Worm (Caenorhabditis elegans) whole organism, mixed stage, embryonic: ENCODE data around the gene srh-240.

Experiments
- ces-1 ChIP-seq: fragments of 150-350 bp; optimal IDR thresholded peaks from 2 replicates; lab custom pipeline; 2014; ENCODE audit warnings: missing biosample characterization, missing genetic modification reagents, missing genetic modification characterization
- elt-3 ChIP-seq: fragments of 150-350 bp; optimal IDR thresholded peaks from 2 replicates; lab custom pipeline; 2014; ENCODE audit warnings: missing biosample characterization, missing genetic modification characterization
- lsy-2 ChIP-seq: fragments of 150-350 bp; optimal IDR thresholded peaks from 2 replicates; lab custom pipeline; 2014; ENCODE audit warnings: missing biosample characterization, missing genetic modification characterization
- mab-5 ChIP-seq: fragments of 150-350 bp; optimal IDR thresholded peaks from 2 replicates; lab custom pipeline; 2014; ENCODE audit warnings: missing biosample characterization, missing genetic modification characterization
- mep-1 ChIP-seq: fragments of 150-350 bp; optimal IDR thresholded peaks from 2 replicates; lab custom pipeline; 2017; ENCODE audit warnings: missing biosample characterization, missing genetic modification reagents, missing genetic modification characterization, inconsistent platforms
- nhr-237 ChIP-seq: fragments of 150-350 bp; optimal IDR thresholded peaks from 2 replicates; lab custom pipeline; 2014; ENCODE audit warnings: missing biosample characterization, missing genetic modification characterization
- nhr-28 ChIP-seq: fragments of 150-350 bp; optimal IDR thresholded peaks from 2 replicates; lab custom pipeline; 2014; ENCODE audit warnings: missing biosample characterization, missing genetic modification characterization
- pha-4 ChIP-seq: fragments of 150-350 bp; optimal IDR thresholded peaks from 2 replicates; lab custom pipeline; 2018; ENCODE audit warnings: missing biosample characterization, missing genetic modification reagents, missing genetic modification characterization
- snpc-4 ChIP-seq: fragments of 150-350 bp; optimal IDR thresholded peaks from 2 replicates; lab custom pipeline; 2014; ENCODE audit warnings: missing biosample characterization, missing genetic modification characterization
- sptf-1 ChIP-seq: sonication (generic microtip); optimal IDR thresholded peaks from 2 replicates; lab custom pipeline; 2017; ENCODE audit warnings: mild to moderate bottlenecking, missing genetic modification characterization, moderate library complexity, missing compliant biosample characterization
- tbx-8 ChIP-seq: fragments of 200-800 bp; sonication (Bioruptor generic); optimal IDR thresholded peaks from 2 replicates; lab custom pipeline; 2018; ENCODE audit warnings: mild to moderate bottlenecking, missing genetic modification characterization, moderate library complexity, missing compliant biosample characterization
- unc-39 ChIP-seq: fragments of 150-350 bp; optimal IDR thresholded peaks from 2 replicates; lab custom pipeline; 2014; ENCODE audit warnings: missing biosample characterization, missing genetic modification characterization
- ztf-11 ChIP-seq: fragments of 150-350 bp; optimal IDR thresholded peaks from 2 replicates; lab custom pipeline; 2014; ENCODE audit warnings: missing biosample characterization, missing genetic modification characterization

DNA sequence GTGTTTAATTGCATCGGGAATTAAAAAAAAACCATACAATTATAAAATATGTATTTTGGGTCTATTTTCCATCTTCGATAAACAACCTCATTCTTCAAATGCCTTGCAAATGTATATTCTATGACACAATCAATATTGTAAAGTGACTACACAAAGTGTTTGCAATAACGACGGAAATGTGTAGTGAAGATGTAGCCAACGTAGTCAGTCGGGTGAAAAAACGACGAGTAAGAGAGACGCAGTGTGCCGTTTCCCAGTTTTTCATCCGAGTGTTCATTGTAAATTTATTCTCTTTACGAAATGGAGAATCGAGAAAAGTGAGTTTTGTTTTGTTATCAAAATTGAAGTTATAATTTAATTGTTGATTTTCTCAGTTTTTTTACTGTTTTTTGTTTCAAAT lies 26.9 kb downstream of the srh-240 start, which contains the start of gene F37B4.15:
- TF ChIP-seq sptf-1 (tag; lab: Kevin White, UChicago) (no peak), ces-1 (GFP tag; lab: Kevin White, UChicago) (no peak), tbx-8 (GFP tag; lab: Kevin White, UChicago) (no peak), snpc-4 (no peak), nhr-28 (no peak), ztf-11 (tag; lab: Kevin White, UChicago) (no peak), elt-3 (tag; lab: Kevin White, UChicago) (no peak), mab-5 (tag; lab: Kevin White, UChicago) (no peak), pha-4 (tag; lab: Kevin White, UChicago) (no peak), lsy-2 (no peak), nhr-237 (tag; lab: Kevin White, UChicago) (no peak), mep-1 (tag; lab: Kevin White, UChicago) (no peak), unc-39 (tag; lab: Kevin White, UChicago) (no peak)
